Fruit fly (Drosophila melanogaster) S2 (cell line): ENCODE results near the gene CG14795.

Experiments used
- CG8478 ChIP-seq: fragments of >200 bp; optimal IDR thresholded peaks from 2 replicates; lab custom pipeline; 2018
- CTCF ChIP-seq, 2 experiments: fragments of >200 bp; optimal IDR thresholded peaks; 2 replicates each; lab custom pipeline; 2018

- TF ChIP-seq CTCF (optimal IDR thresholded peaks at IDR 0.05; lab: Kevin White, UChicago) (no peak), CG8478 (lab: Kevin White, UChicago) (no peak)
Measured at dm6 chrX:1508241-1508823, 4.3 kb downstream of the CG14795 start.
